Fruit fly (Drosophila melanogaster) whole organism, embryonic: ENCODE data around the gene Gr5a.

Source experiments
- Atf6 ChIP-seq: fragments of 200-800 bp; sonication (Bioruptor generic); IDR thresholded peaks from 2 replicates; pipeline ENCODE4 v1.3.6; 2022; ENCODE audit warnings: missing biosample characterization, missing genetic modification characterization
- Awh ChIP-seq: fragments of 200-800 bp; sonication (Bioruptor generic); IDR thresholded peaks from 2 replicates; pipeline ENCODE4, ENCODE4 v1.3.6; 2022; ENCODE audit warnings: missing biosample characterization, missing genetic modification characterization
- BEAF-32 ChIP-seq: fragments of 200-800 bp; sonication (Bioruptor generic); optimal IDR thresholded peaks from 3 replicates; lab custom pipeline; 2017; ENCODE audit warnings: missing biosample characterization, missing genetic modification characterization, mild to moderate bottlenecking, moderate library complexity, missing genetic modification reagents
- CG10147 ChIP-seq: fragments of 200-800 bp; sonication (Bioruptor generic); optimal IDR thresholded peaks from 2 replicates; lab custom pipeline; 2019; ENCODE audit warnings: missing biosample characterization, mild to moderate bottlenecking, missing genetic modification characterization, moderate library complexity
- CG10543 ChIP-seq: fragments of 200-800 bp; sonication (Bioruptor generic); optimal IDR thresholded peaks from 3 replicates; lab custom pipeline; 2017; ENCODE audit warnings: missing biosample characterization, mild to moderate bottlenecking, missing genetic modification characterization, moderate library complexity
- CG11398 ChIP-seq: fragments of 200-800 bp; sonication (Bioruptor generic); optimal IDR thresholded peaks from 2 replicates; lab custom pipeline; 2016; ENCODE audit warnings: missing biosample characterization, missing genetic modification characterization
- CG11695 ChIP-seq: fragments of 200-800 bp; sonication (Bioruptor generic); IDR thresholded peaks from 3 replicates; pipeline ENCODE4 v1.3.6; 2022; ENCODE audit warnings: missing biosample characterization, missing genetic modification characterization
- CG13287 ChIP-seq: fragments of 200-800 bp; sonication (Bioruptor generic); IDR thresholded peaks from 2 replicates; pipeline ENCODE4 v1.3.6; 2022; ENCODE audit warnings: missing biosample characterization, missing genetic modification characterization; ENCODE audit not compliant: partially characterized antibody
- CG13296 ChIP-seq: fragments of 200-800 bp; sonication (Bioruptor generic); optimal IDR thresholded peaks from 3 replicates; lab custom pipeline; 2018; ENCODE audit warnings: missing biosample characterization, mild to moderate bottlenecking, missing genetic modification characterization
- CG14050 ChIP-seq: fragments of 200-800 bp; sonication (Bioruptor generic); IDR thresholded peaks from 3 replicates; pipeline ENCODE4 v1.3.6; 2022; ENCODE audit warnings: missing biosample characterization, missing genetic modification characterization
- CG14441 ChIP-seq: fragments of 200-800 bp; sonication (Bioruptor generic); IDR thresholded peaks from 2 replicates; pipeline ENCODE4 v1.3.6; 2022; ENCODE audit warnings: missing biosample characterization, missing genetic modification characterization
- CG15514 ChIP-seq: fragments of 200-800 bp; sonication (Bioruptor generic); optimal IDR thresholded peaks from 3 replicates; lab custom pipeline; 2017; ENCODE audit warnings: missing biosample characterization, missing genetic modification characterization, mild to moderate bottlenecking, moderate library complexity, missing genetic modification reagents
- CG16815 ChIP-seq: fragments of 200-800 bp; sonication (Bioruptor generic); optimal IDR thresholded peaks from 3 replicates; lab custom pipeline; 2017; ENCODE audit warnings: missing biosample characterization, mild to moderate bottlenecking, missing genetic modification characterization
- CG17186 ChIP-seq: fragments of 200-800 bp; sonication (Bioruptor generic); optimal IDR thresholded peaks from 3 replicates; lab custom pipeline; 2017; ENCODE audit warnings: missing biosample characterization, missing genetic modification reagents, missing genetic modification characterization
- CG18262 ChIP-seq: fragments of 200-800 bp; optimal IDR thresholded peaks from 3 replicates; lab custom pipeline; 2019; ENCODE audit warnings: missing biosample characterization, mild to moderate bottlenecking, missing genetic modification characterization, moderate library complexity
- CG2202 ChIP-seq: fragments of 200-800 bp; sonication (Bioruptor generic); optimal IDR thresholded peaks from 2 replicates; lab custom pipeline; 2018; ENCODE audit warnings: missing biosample characterization, mild to moderate bottlenecking, missing genetic modification characterization
- CG2889 ChIP-seq: fragments of 200-800 bp; sonication (Bioruptor generic); IDR thresholded peaks from 3 replicates; pipeline ENCODE4 v1.3.6; 2022; ENCODE audit warnings: missing biosample characterization, missing genetic modification characterization
- CG31441 ChIP-seq: fragments of 200-800 bp; sonication (Bioruptor generic); IDR thresholded peaks from 2 replicates; pipeline ENCODE4 v1.3.6; 2022; ENCODE audit warnings: missing biosample characterization, missing genetic modification characterization
- CG32772 ChIP-seq: fragments of 200-800 bp; sonication (Bioruptor generic); IDR thresholded peaks from 2 replicates; pipeline ENCODE4 v1.3.6; 2022; ENCODE audit warnings: missing biosample characterization, missing genetic modification characterization
- CG34422 ChIP-seq: fragments of 200-800 bp; sonication (Bioruptor generic); IDR thresholded peaks from 3 replicates; pipeline ENCODE4 v1.3.6; 2022; ENCODE audit warnings: missing biosample characterization, missing genetic modification characterization
- CG6254 ChIP-seq: fragments of 200-800 bp; sonication (Bioruptor generic); optimal IDR thresholded peaks from 3 replicates; lab custom pipeline; 2017; ENCODE audit warnings: mild to moderate bottlenecking, missing biosample characterization, missing genetic modification reagents, missing genetic modification characterization
- CG6654 ChIP-seq: fragments of 200-800 bp; sonication (Bioruptor generic); optimal IDR thresholded peaks from 2 replicates; lab custom pipeline; 2017; ENCODE audit warnings: missing biosample characterization, mild to moderate bottlenecking, missing genetic modification characterization
- CG8765 ChIP-seq: fragments of 200-800 bp; sonication (Bioruptor generic); IDR thresholded peaks from 2 replicates; pipeline ENCODE4 v1.3.6; 2022; ENCODE audit warnings: missing biosample characterization, missing genetic modification characterization
- CG9876 ChIP-seq: fragments of 200-800 bp; sonication (Bioruptor generic); optimal IDR thresholded peaks from 2 replicates; lab custom pipeline; 2016; ENCODE audit warnings: missing biosample characterization, missing genetic modification characterization
- CHES-1-like ChIP-seq: fragments of 200-800 bp; sonication (Bioruptor generic); optimal IDR thresholded peaks from 2 replicates; lab custom pipeline; 2016; ENCODE audit warnings: missing biosample characterization, missing genetic modification characterization
- Camta ChIP-seq: fragments of 200-800 bp; sonication (Bioruptor generic); optimal IDR thresholded peaks from 2 replicates; lab custom pipeline; 2016; ENCODE audit warnings: missing biosample characterization, missing genetic modification characterization
- CkIIα-i1 ChIP-seq: fragments of 200-800 bp; sonication (Bioruptor generic); IDR thresholded peaks from 2 replicates; pipeline ENCODE4 v1.3.6; 2022; ENCODE audit warnings: missing biosample characterization, missing genetic modification characterization
- D19A ChIP-seq: fragments of 200-800 bp; optimal IDR thresholded peaks from 3 replicates; lab custom pipeline; 2019; ENCODE audit warnings: missing biosample characterization, mild to moderate bottlenecking, missing genetic modification characterization, moderate library complexity
- Dp ChIP-seq: fragments of 200-800 bp; sonication (Bioruptor generic); optimal IDR thresholded peaks from 2 replicates; lab custom pipeline; 2018; ENCODE audit warnings: missing biosample characterization, mild to moderate bottlenecking, missing genetic modification characterization, moderate library complexity
- Drgx ChIP-seq: fragments of 200-800 bp; sonication (Bioruptor generic); IDR thresholded peaks from 2 replicates; pipeline ENCODE4 v1.3.6; 2022; ENCODE audit warnings: missing biosample characterization, missing genetic modification characterization
- Gsc ChIP-seq: fragments of 200-800 bp; sonication (Bioruptor generic); IDR thresholded peaks from 2 replicates; pipeline ENCODE4 v1.3.6; 2022; ENCODE audit warnings: missing biosample characterization, missing genetic modification characterization
- H15 ChIP-seq: fragments of 200-800 bp; sonication (Bioruptor generic); IDR thresholded peaks from 3 replicates; pipeline ENCODE4 v1.3.6; 2022; ENCODE audit warnings: missing biosample characterization, missing genetic modification characterization
- Jarid2 ChIP-seq: fragments of 200-800 bp; sonication (Bioruptor generic); optimal IDR thresholded peaks from 3 replicates; lab custom pipeline; 2017; ENCODE audit warnings: mild to moderate bottlenecking, missing biosample characterization, missing genetic modification reagents, missing genetic modification characterization
- Poxn ChIP-seq: fragments of 200-800 bp; sonication (Bioruptor generic); IDR thresholded peaks from 2 replicates; pipeline ENCODE4 v1.3.6; 2022; ENCODE audit warnings: missing biosample characterization, missing genetic modification characterization
- Rfx ChIP-seq: fragments of 200-800 bp; sonication (Bioruptor generic); IDR thresholded peaks from 2 replicates; pipeline ENCODE4 v1.3.6; 2022; ENCODE audit warnings: missing biosample characterization, missing genetic modification characterization
- Sin3A ChIP-seq: fragments of >200 bp; optimal IDR thresholded peaks from 2 replicates; lab custom pipeline; 2018
- Xrp1 ChIP-seq: fragments of 200-800 bp; sonication (Bioruptor generic); IDR thresholded peaks from 2 replicates; pipeline ENCODE4 v1.3.6; 2022; ENCODE audit warnings: missing biosample characterization, missing genetic modification characterization
- bsh ChIP-seq, 2 experiments: fragments of 200-800 bp; sonication (Bioruptor generic); optimal IDR thresholded peaks; 2 replicates each; lab custom pipeline; 2017 to 2018; ENCODE audit warnings: mild to moderate bottlenecking in 2 of 2, missing biosample characterization in 2 of 2, missing genetic modification characterization in 2 of 2, moderate library complexity in 1 of 2
- cato ChIP-seq: fragments of 200-800 bp; sonication (Bioruptor generic); optimal IDR thresholded peaks from 2 replicates; lab custom pipeline; 2016; ENCODE audit warnings: missing biosample characterization, missing genetic modification characterization, borderline replicate concordance
- ci ChIP-seq: fragments of 200-800 bp; sonication (Bioruptor generic); IDR thresholded peaks from 3 replicates; pipeline ENCODE4 v1.3.6; 2022; ENCODE audit warnings: missing biosample characterization, missing genetic modification characterization
- danr ChIP-seq: fragments of 200-800 bp; sonication (Bioruptor generic); IDR thresholded peaks from 2 replicates; pipeline ENCODE4 v1.3.6; 2022; ENCODE audit warnings: missing biosample characterization, missing genetic modification characterization
- eyg ChIP-seq: fragments of 200-800 bp; sonication (Bioruptor generic); optimal IDR thresholded peaks from 3 replicates; lab custom pipeline; 2016; ENCODE audit warnings: missing biosample characterization, missing genetic modification characterization
- fd64A ChIP-seq: fragments of 200-800 bp; sonication (Bioruptor generic); optimal IDR thresholded peaks from 3 replicates; lab custom pipeline; 2018; ENCODE audit warnings: missing biosample characterization, mild to moderate bottlenecking, missing genetic modification characterization
- gro ChIP-seq: fragments of 200-800 bp; sonication (Bioruptor generic); optimal IDR thresholded peaks from 2 replicates; lab custom pipeline; 2016; ENCODE audit warnings: missing biosample characterization, missing genetic modification characterization
- phol ChIP-seq: fragments of 200-800 bp; sonication (Bioruptor generic); optimal IDR thresholded peaks from 3 replicates; lab custom pipeline; 2018; ENCODE audit warnings: missing biosample characterization, mild to moderate bottlenecking, missing genetic modification characterization, moderate library complexity
- salm ChIP-seq: fragments of 200-800 bp; sonication (Bioruptor generic); optimal IDR thresholded peaks from 2 replicates; lab custom pipeline; 2018; ENCODE audit warnings: missing biosample characterization, mild to moderate bottlenecking, missing genetic modification characterization
- sd ChIP-seq: fragments of 200-800 bp; sonication (Bioruptor generic); optimal IDR thresholded peaks from 3 replicates; lab custom pipeline; 2018; ENCODE audit warnings: missing biosample characterization, mild to moderate bottlenecking, missing genetic modification characterization, moderate library complexity
- sr ChIP-seq: fragments of 200-800 bp; sonication (Bioruptor generic); IDR thresholded peaks from 3 replicates; pipeline ENCODE4 v1.3.6; 2022; ENCODE audit warnings: missing biosample characterization, missing genetic modification characterization
- twi ChIP-seq: fragments of 200-800 bp; optimal IDR thresholded peaks from 2 replicates; lab custom pipeline; 2019; ENCODE audit warnings: missing biosample characterization, mild to moderate bottlenecking, missing genetic modification characterization, moderate library complexity
- zen2 ChIP-seq: fragments of 200-800 bp; sonication (Bioruptor generic); IDR thresholded peaks from 3 replicates; pipeline ENCODE4 v1.3.6; 2022; ENCODE audit warnings: missing biosample characterization, missing genetic modification characterization; ENCODE audit not compliant: partially characterized antibody

The Gr5a gene

dm6 chrX:5718476-5719012 lies 38.1 kb downstream of the Gr5a start (continued):
- TF ChIP-seq CG16815 (GFP tag; lab: Kevin White, UChicago) (peak; percentile 37), CG18262 (peak; percentile 34), CG32772 (GFP tag; lab: Robert Waterston, UW) (no peak), salm (tag; lab: Kevin White, UChicago) (no peak), CG15514 (GFP tag; lab: Kevin White, UChicago) (peak; percentile 70), CG31441 (GFP tag; lab: Robert Waterston, UW) (0 out of 2 replicates have a peak, but pooled peaks have one; percentile 35), sd (tag; lab: Kevin White, UChicago) (peak; percentile 86), twi (tag; lab: Kevin White, UChicago) (no peak), Jarid2 (GFP tag; lab: Kevin White, UChicago) (no peak), Gsc (no peak), ci (GFP tag; lab: Robert Waterston, UW) (peak; percentile 63; the same call in 1 of the 3 replicates), CG13296 (GFP tag; lab: Kevin White, UChicago) (peak; percentile 67), CG17186 (no peak), gro (GFP tag; lab: Kevin White, UChicago) (no peak), CG11398 (no peak), fd64A (GFP tag; lab: Kevin White, UChicago) (no peak), Drgx (peak; percentile 50; the same call in 1 of the 2 replicates), CG14050 (GFP tag; lab: Robert Waterston, UW) (0 out of 3 replicates have a peak, but pooled peaks have one; percentile 12), sr (no peak), Awh (GFP tag; lab: Robert Waterston, UW) (no peak), CG8765 (GFP tag; lab: Robert Waterston, UW) (no peak), Camta (GFP tag; lab: Kevin White, UChicago) (no peak), CG34422 (GFP tag; lab: Robert Waterston, UW) (peak; percentile 55; the same call in 1 of the 3 replicates), danr (GFP tag; lab: Robert Waterston, UW) (0 out of 2 replicates have a peak, but pooled peaks have one; percentile 20), Atf6 (peak; percentile 86), CkIIα-i1 (0 out of 2 replicates have a peak, but pooled peaks have one; percentile 34), Sin3A (lab: Kevin White, UChicago) (no peak), CG2202 (tag; lab: Kevin White, UChicago) (no peak), CG2889 (GFP tag; lab: Robert Waterston, UW) (0 out of 3 replicates have a peak, but pooled peaks have one; percentile 50), CG10543 (GFP tag; lab: Kevin White, UChicago) (peak; percentile 72), eyg (GFP tag; lab: Kevin White, UChicago) (no peak), D19A (tag; lab: Kevin White, UChicago) (peak; percentile 31), CG6654 (no peak), cato (GFP tag; lab: Kevin White, UChicago) (no peak), phol (peak; percentile 10), BEAF-32 (GFP tag; lab: Kevin White, UChicago) (no peak), CG13287 (no peak), CG10147 (GFP tag; lab: Kevin White, UChicago) (peak; percentile 50), H15 (no peak), CG14441 (GFP tag; lab: Robert Waterston, UW) (peak; percentile 56; the same call in 1 of the 2 replicates), bsh (GFP tag; optimal IDR thresholded peaks at IDR 0.05; lab: Kevin White, UChicago) (peak in 1 of 2 experiments; percentile 33), Dp (GFP tag; lab: Kevin White, UChicago) (no peak), CG6254 (GFP tag; lab: Kevin White, UChicago) (no peak), Rfx (peak; percentile 85), Poxn (peak; percentile 51; the same call in 1 of the 2 replicates), Xrp1 (peak; percentile 41; the same call in 1 of the 2 replicates), CHES-1-like (GFP tag; lab: Kevin White, UChicago) (no peak), zen2 (GFP tag; lab: Robert Waterston, UW) (no peak), CG11695 (GFP tag; lab: Robert Waterston, UW) (peak; percentile 57; the same call in 1 of the 3 replicates), CG9876 (GFP tag; lab: Kevin White, UChicago) (no peak)
